Worm (Caenorhabditis elegans) whole organism, L4 larva: ENCODE measurements around the gene pals-26.

Source experiments
- F44E2.7 ChIP-seq: fragments of 200-800 bp; sonication (Bioruptor generic); IDR thresholded peaks from 2 replicates; pipeline ENCODE4 v2.1.2; 2022; ENCODE audit warnings: missing genetic modification characterization, missing compliant biosample characterization
- F49E8.2 ChIP-seq: sonication (generic microtip); optimal IDR thresholded peaks from 2 replicates; lab custom pipeline; 2016; ENCODE audit warnings: missing compliant biosample characterization, mild to moderate bottlenecking, missing genetic modification characterization, borderline replicate concordance
- T26A8.4 ChIP-seq: fragments of 200-800 bp; sonication (Bioruptor generic); IDR thresholded peaks from 2 replicates; pipeline ENCODE4 v1.3.6; 2022; ENCODE audit warnings: missing genetic modification characterization, missing compliant biosample characterization
- Y48G9A.11 ChIP-seq: fragments of 200-800 bp; sonication (Bioruptor generic); IDR thresholded peaks from 2 replicates; pipeline ENCODE4 v1.3.6; 2022; ENCODE audit warnings: missing genetic modification reagents, missing genetic modification characterization, missing compliant biosample characterization
- Y5F2A.4 ChIP-seq: fragments of 200-800 bp; sonication (Bioruptor generic); optimal IDR thresholded peaks from 2 replicates; lab custom pipeline; 2018; ENCODE audit warnings: mild to moderate bottlenecking, missing genetic modification characterization, missing compliant biosample characterization
- aha-1 ChIP-seq: fragments of 150-350 bp; peaks from one replicate; lab custom pipeline; 2014; ENCODE audit warnings: missing biosample characterization, missing genetic modification characterization
- ceh-20 ChIP-seq: fragments of 200-800 bp; sonication (Bioruptor generic); IDR thresholded peaks from 2 replicates; pipeline ENCODE4 v1.3.6; 2022; ENCODE audit warnings: missing genetic modification reagents, missing genetic modification characterization, missing compliant biosample characterization
- ceh-28 ChIP-seq: fragments of 150-350 bp; optimal IDR thresholded peaks from 2 replicates; lab custom pipeline; 2014; ENCODE audit warnings: missing biosample characterization, missing genetic modification reagents, missing genetic modification characterization
- ceh-44 ChIP-seq: fragments of 200-800 bp; sonication (Bioruptor generic); IDR thresholded peaks from 2 replicates; pipeline ENCODE4 v1.3.6; 2022; ENCODE audit warnings: missing genetic modification reagents, missing genetic modification characterization, missing compliant biosample characterization
- ceh-82 ChIP-seq: sonication (generic microtip); optimal IDR thresholded peaks from 2 replicates; lab custom pipeline; 2017; ENCODE audit warnings: missing biosample characterization, missing genetic modification characterization
- daf-16 ChIP-seq, 3 experiments: sonication (generic microtip); optimal IDR thresholded peaks; 2 replicates each; lab custom pipeline; 2016 to 2017; ENCODE audit warnings: missing genetic modification characterization in 3 of 3, missing genetic modification reagents in 3 of 3, mild to moderate bottlenecking in 2 of 3, missing compliant biosample characterization in 2 of 3, missing biosample characterization in 1 of 3, moderate library complexity in 1 of 3
- daf-19 ChIP-seq: fragments of 200-800 bp; sonication (Bioruptor generic); conservative IDR thresholded peaks from 2 replicates; pipeline ENCODE4 v1.3.6; 2022; ENCODE audit warnings: missing genetic modification characterization, missing compliant biosample characterization
- egl-27 ChIP-seq: sonication (generic microtip); optimal IDR thresholded peaks from 3 replicates; lab custom pipeline; 2017; ENCODE audit warnings: missing biosample characterization, missing genetic modification reagents, missing genetic modification characterization
- fkh-10 ChIP-seq: fragments of 150-350 bp; optimal IDR thresholded peaks from 2 replicates; lab custom pipeline; 2014; ENCODE audit warnings: missing biosample characterization, missing genetic modification reagents, missing genetic modification characterization
- gei-8 ChIP-seq: fragments of 200-800 bp; sonication (Bioruptor generic); optimal IDR thresholded peaks from 2 replicates; lab custom pipeline; 2018; ENCODE audit warnings: mild to moderate bottlenecking, missing genetic modification characterization, missing compliant biosample characterization
- hif-1 ChIP-seq, 2 experiments: sonication (generic microtip); optimal IDR thresholded peaks; 2 replicates each; lab custom pipeline; 2016 to 2017; ENCODE audit warnings: missing compliant biosample characterization in 2 of 2, missing genetic modification characterization in 2 of 2, missing genetic modification reagents in 2 of 2, missing genotype in 2 of 2, mild to moderate bottlenecking in 1 of 2
- hlh-11 ChIP-seq: fragments of 200-800 bp; sonication (Bioruptor generic); optimal IDR thresholded peaks from 2 replicates; lab custom pipeline; 2018; ENCODE audit warnings: mild to moderate bottlenecking, missing genetic modification characterization, missing compliant biosample characterization
- hmg-1.1 ChIP-seq: fragments of 200-800 bp; sonication (Bioruptor generic); IDR thresholded peaks from 2 replicates; pipeline ENCODE4 v1.3.6; 2022; ENCODE audit warnings: missing genetic modification reagents, missing genetic modification characterization, missing compliant biosample characterization
- lim-7 ChIP-seq: fragments of 200-800 bp; sonication (Bioruptor generic); IDR thresholded peaks from 2 replicates; pipeline ENCODE4 v1.3.6; 2022; ENCODE audit warnings: missing genetic modification characterization, missing compliant biosample characterization
- lin-13 ChIP-seq: fragments of 150-350 bp; optimal IDR thresholded peaks from 2 replicates; lab custom pipeline; 2014; ENCODE audit warnings: missing biosample characterization, missing genetic modification reagents, missing genetic modification characterization
- lin-15B ChIP-seq: fragments of 150-350 bp; sonication (generic microtip); optimal IDR thresholded peaks from 3 replicates; lab custom pipeline; 2014; ENCODE audit warnings: missing biosample characterization, missing genetic modification characterization
- lin-29 ChIP-seq: fragments of 200-800 bp; sonication (Bioruptor generic); IDR thresholded peaks from 2 replicates; pipeline ENCODE4 v1.3.6; 2022; ENCODE audit warnings: missing genetic modification reagents, missing genetic modification characterization, missing compliant biosample characterization
- lin-38 ChIP-seq: fragments of 200-800 bp; sonication (Bioruptor generic); IDR thresholded peaks from 2 replicates; pipeline ENCODE4 v1.3.6; 2022; ENCODE audit warnings: missing genetic modification reagents, missing genetic modification characterization, missing compliant biosample characterization
- lir-3 ChIP-seq: sonication (generic microtip); optimal IDR thresholded peaks from 2 replicates; lab custom pipeline; 2016; ENCODE audit warnings: mild to moderate bottlenecking, missing genetic modification characterization, missing compliant biosample characterization
- mdl-1 ChIP-seq, 2 experiments: fragments of 150-350 bp in 1 of 2; sonication (generic microtip) in 1 of 2; optimal IDR thresholded peaks; 2 replicates each; lab custom pipeline; 2014 to 2017; ENCODE audit warnings: missing biosample characterization in 2 of 2, missing genetic modification characterization in 2 of 2
- mdt-29 ChIP-seq: fragments of 200-800 bp; sonication (Bioruptor generic); IDR thresholded peaks from 2 replicates; pipeline ENCODE4 v1.3.6; 2022; ENCODE audit warnings: missing genetic modification reagents, missing genetic modification characterization, missing compliant biosample characterization
- mep-1 ChIP-seq: fragments of 150-350 bp; sonication (generic microtip); optimal IDR thresholded peaks from 3 replicates; lab custom pipeline; 2014; ENCODE audit warnings: missing biosample characterization, missing genetic modification characterization
- mes-2 ChIP-seq: sonication (generic microtip); optimal IDR thresholded peaks from 2 replicates; lab custom pipeline; 2016; ENCODE audit warnings: missing genotype, mild to moderate bottlenecking, missing genetic modification characterization, missing compliant biosample characterization; ENCODE audit not compliant: poor library complexity, severe bottlenecking
- mxl-3 ChIP-seq: fragments of 200-800 bp; sonication (Bioruptor generic); optimal IDR thresholded peaks from 2 replicates; lab custom pipeline; 2018; ENCODE audit warnings: mild to moderate bottlenecking, missing genetic modification characterization, missing compliant biosample characterization
- nhr-11 ChIP-seq: fragments of 150-350 bp; optimal IDR thresholded peaks from 2 replicates; lab custom pipeline; 2014; ENCODE audit warnings: missing biosample characterization, missing genetic modification characterization
- nhr-111 ChIP-seq: fragments of 200-800 bp; sonication (Bioruptor generic); optimal IDR thresholded peaks from 2 replicates; lab custom pipeline; 2018; ENCODE audit warnings: mild to moderate bottlenecking, missing genetic modification characterization, missing compliant biosample characterization
- nhr-76 ChIP-seq: fragments of 150-350 bp; optimal IDR thresholded peaks from 2 replicates; lab custom pipeline; 2014; ENCODE audit warnings: missing biosample characterization, missing genetic modification characterization
- pha-4 ChIP-seq, 2 experiments: fragments of 150-350 bp in 1 of 2; fragments of 200-800 bp in 1 of 2; sonication (Bioruptor generic) in 1 of 2; IDR thresholded peaks in 1 of 2; optimal IDR thresholded peaks in 1 of 2; 2 replicates each; pipeline versions ENCODE4 v1.3.6 to Lab custom; 2014 to 2022; ENCODE audit warnings: missing genetic modification characterization in 2 of 2, missing genetic modification reagents in 2 of 2, missing biosample characterization in 1 of 2, missing compliant biosample characterization in 1 of 2
- pqm-1 ChIP-seq: sonication (generic microtip); optimal IDR thresholded peaks from 2 replicates; lab custom pipeline; 2017; ENCODE audit warnings: missing biosample characterization, missing genetic modification characterization
- sdz-12 ChIP-seq: fragments of 200-800 bp; sonication (Bioruptor generic); optimal IDR thresholded peaks from 2 replicates; lab custom pipeline; 2018; ENCODE audit warnings: mild to moderate bottlenecking, missing genetic modification characterization, missing compliant biosample characterization
- skn-1 ChIP-seq: fragments of 150-350 bp; optimal IDR thresholded peaks from 2 replicates; lab custom pipeline; 2014; ENCODE audit warnings: missing biosample characterization, missing genetic modification characterization
- snpc-1.2 ChIP-seq: fragments of 200-800 bp; sonication (Bioruptor generic); IDR thresholded peaks from 2 replicates; pipeline ENCODE4 v1.3.6; 2022; ENCODE audit warnings: missing genetic modification reagents, missing genetic modification characterization, missing compliant biosample characterization
- snpc-4 ChIP-seq: fragments of 150-350 bp; optimal IDR thresholded peaks from 2 replicates; lab custom pipeline; 2014; ENCODE audit warnings: missing biosample characterization, missing genetic modification characterization
- spr-1 ChIP-seq: sonication (generic microtip); optimal IDR thresholded peaks from 2 replicates; lab custom pipeline; 2016; ENCODE audit warnings: mild to moderate bottlenecking, missing genetic modification characterization, missing compliant biosample characterization
- tra-1 ChIP-seq: fragments of 200-800 bp; sonication (Bioruptor generic); IDR thresholded peaks from 2 replicates; pipeline ENCODE4 v1.3.6; 2022; ENCODE audit warnings: missing genetic modification reagents, missing genetic modification characterization, missing compliant biosample characterization
- unc-62 ChIP-seq, 3 experiments: fragments of 150-350 bp in 1 of 3; sonication (generic microtip); optimal IDR thresholded peaks in 2 of 3; peaks in 1 of 3; 1 replicate in 1 of 3; 2 replicates in 2 of 3; lab custom pipeline; 2014 to 2017; ENCODE audit warnings: missing biosample characterization in 3 of 3, missing genetic modification characterization in 3 of 3, missing genetic modification reagents in 3 of 3, missing genotype in 1 of 3
- vab-7 ChIP-seq: fragments of 200-800 bp; sonication (Bioruptor generic); IDR thresholded peaks from 2 replicates; pipeline ENCODE4 v1.3.6; 2022; ENCODE audit warnings: missing genetic modification reagents, missing genetic modification characterization, missing compliant biosample characterization
- ztf-11 ChIP-seq: fragments of 150-350 bp; optimal IDR thresholded peaks from 2 replicates; lab custom pipeline; 2014; ENCODE audit warnings: missing biosample characterization, missing genetic modification characterization

pals-26 gene

ce11 chrIII:4357438-4357837 is 17.5 kb upstream of the pals-26 start:
- no peak for TF ChIP-seq fkh-10 (GFP tag; lab: Kevin White, UChicago)
- no peak for TF ChIP-seq daf-16 (GFP tag; optimal IDR thresholded peaks at IDR 0.05; lab: Kevin White, UChicago)
- TF ChIP-seq daf-16 (tag; optimal IDR thresholded peaks at IDR 0.05; lab: Kevin White, UChicago) = no peak
- no peak for TF ChIP-seq mdl-1 (tag; optimal IDR thresholded peaks at IDR 0.05; lab: Kevin White, UChicago)
- TF ChIP-seq pqm-1 (tag; lab: Kevin White, UChicago) = peak; percentile 72
- no peak for TF ChIP-seq sdz-12 (GFP tag; lab: Kevin White, UChicago)
- TF ChIP-seq mxl-3 (GFP tag; lab: Kevin White, UChicago) = peak; percentile 14
- TF ChIP-seq nhr-11 (tag; lab: Kevin White, UChicago) = no peak
- TF ChIP-seq, all 104 proteins: peak for 2

ce11 chrIII:4358345-4358744 is 16.6 kb upstream of the pals-26 start:
- TF ChIP-seq nhr-111 (no peak), hmg-1.1 (GFP tag; lab: Robert Waterston, UW) (no peak), gei-8 (GFP tag; lab: Kevin White, UChicago) (no peak), lin-29 (GFP tag; lab: Robert Waterston, UW) (no peak), lin-15B (no peak), lin-13 (GFP tag; lab: Kevin White, UChicago) (no peak), mxl-3 (GFP tag; lab: Kevin White, UChicago) (no peak), mdt-29 (no peak), Y48G9A.11 (no peak), sdz-12 (GFP tag; lab: Kevin White, UChicago) (no peak)

ce11 chrIII:4359208-4359607 is 15.7 kb upstream of the pals-26 start:
- no peak for TF ChIP-seq lim-7 (GFP tag; lab: Robert Waterston, UW)
- TF ChIP-seq ceh-44 (GFP tag; lab: Robert Waterston, UW) = no peak
- no peak for TF ChIP-seq ztf-11 (tag; lab: Kevin White, UChicago)
- no peak for TF ChIP-seq ceh-20
- TF ChIP-seq unc-62 (GFP tag; optimal IDR thresholded peaks at IDR 0.05 in 1 of 2; lab: Kevin White, UChicago) = peak in 1 of 2 experiments; percentile 42
- TF ChIP-seq unc-62 (tag; optimal IDR thresholded peaks at IDR 0.05; lab: Kevin White, UChicago) = no peak
- no peak for TF ChIP-seq F49E8.2 (tag; lab: Kevin White, UChicago)
- TF ChIP-seq ceh-82 (tag; lab: Kevin White, UChicago) = no peak
- no peak for TF ChIP-seq tra-1 (GFP tag; lab: Robert Waterston, UW)
- TF ChIP-seq vab-7 (GFP tag; lab: Robert Waterston, UW) = no peak
- peak; percentile 70 for TF ChIP-seq aha-1
- no peak for TF ChIP-seq ceh-28 (tag; lab: Kevin White, UChicago)

ce11 chrIII:4359900-4360299 is 15.1 kb upstream of the pals-26 start:
- TF ChIP-seq hlh-11 = no peak
- TF ChIP-seq daf-19 (GFP tag; lab: Robert Waterston, UW) = no peak
- TF ChIP-seq skn-1 = no peak
- TF ChIP-seq nhr-111 = no peak
- TF ChIP-seq ceh-82 (tag; lab: Kevin White, UChicago) = no peak
- no peak for TF ChIP-seq nhr-76 (tag; lab: Kevin White, UChicago)
- TF ChIP-seq spr-1 (tag; lab: Kevin White, UChicago) = no peak
- no peak for TF ChIP-seq Y5F2A.4 (GFP tag; lab: Kevin White, UChicago)
- TF ChIP-seq snpc-4 (tag; lab: Kevin White, UChicago) = no peak
- TF ChIP-seq lin-38 (GFP tag; lab: Robert Waterston, UW) = no peak

ce11 chrIII:4362332-4362731 is 12.6 kb upstream of the pals-26 start:
- no peak for TF ChIP-seq egl-27 (tag; lab: Kevin White, UChicago)
- TF ChIP-seq pha-4 (GFP tag; IDR thresholded peaks at IDR 0.05; lab: Robert Waterston, UW) = peak; percentile 46; the same call in 1 of the 2 replicates
- TF ChIP-seq pha-4 (tag; optimal IDR thresholded peaks at IDR 0.05; lab: Kevin White, UChicago) = no peak
- TF ChIP-seq hif-1 (tag; optimal IDR thresholded peaks at IDR 0.05; lab: Kevin White, UChicago) = peak in 1 of 2 experiments; percentile 1
- TF ChIP-seq mes-2 (tag; lab: Kevin White, UChicago) = peak; percentile 63
- TF ChIP-seq lir-3 (tag; lab: Kevin White, UChicago) = peak; percentile 22
- peak; percentile 21 for TF ChIP-seq hlh-11
- TF ChIP-seq gei-8 (GFP tag; lab: Kevin White, UChicago) = no peak
- no peak for TF ChIP-seq skn-1
- 0 out of 2 replicates have a peak, but pooled peaks have one; percentile 34 for TF ChIP-seq F44E2.7 (GFP tag; lab: Robert Waterston, UW)
- TF ChIP-seq vab-7 (GFP tag; lab: Robert Waterston, UW) = peak; percentile 71
- no peak for TF ChIP-seq mep-1 (tag; lab: Kevin White, UChicago)
- 0 out of 2 replicates have a peak, but pooled peaks have one; percentile 25 for TF ChIP-seq snpc-1.2 (GFP tag; lab: Robert Waterston, UW)
- TF ChIP-seq T26A8.4 (GFP tag; lab: Robert Waterston, UW) = no peak
